Worm (Caenorhabditis elegans) whole organism, L4 larva: Measurements from ENCODE around the gene C29E4.11.
"Not testable (repeated sequence)": the region's sequence is repeated elsewhere in the genome, so short reads cannot be mapped to it uniquely, and the experiment has no call there.

Source experiments
- F26F4.8 ChIP-seq: fragments of 200-800 bp; sonication (Bioruptor generic); conservative IDR thresholded peaks from 2 replicates; pipeline ENCODE4 v1.3.6; 2022; ENCODE audit warnings: missing genetic modification characterization, missing compliant biosample characterization
- F44E2.7 ChIP-seq: fragments of 200-800 bp; sonication (Bioruptor generic); IDR thresholded peaks from 2 replicates; pipeline ENCODE4 v2.1.2; 2022; ENCODE audit warnings: missing genetic modification characterization, missing compliant biosample characterization
- F49E8.2 ChIP-seq: sonication (generic microtip); optimal IDR thresholded peaks from 2 replicates; lab custom pipeline; 2016; ENCODE audit warnings: missing compliant biosample characterization, mild to moderate bottlenecking, missing genetic modification characterization, borderline replicate concordance
- T26A8.4 ChIP-seq: fragments of 200-800 bp; sonication (Bioruptor generic); IDR thresholded peaks from 2 replicates; pipeline ENCODE4 v1.3.6; 2022; ENCODE audit warnings: missing genetic modification characterization, missing compliant biosample characterization
- Y105C5A.15 ChIP-seq: fragments of 200-800 bp; sonication (Bioruptor generic); IDR thresholded peaks from 2 replicates; pipeline ENCODE4 v1.3.6; 2022; ENCODE audit warnings: missing genetic modification characterization, missing compliant biosample characterization
- Y48G9A.11 ChIP-seq: fragments of 200-800 bp; sonication (Bioruptor generic); IDR thresholded peaks from 2 replicates; pipeline ENCODE4 v1.3.6; 2022; ENCODE audit warnings: missing genetic modification reagents, missing genetic modification characterization, missing compliant biosample characterization
- Y75B8A.6 ChIP-seq: fragments of 200-800 bp; sonication (Bioruptor generic); IDR thresholded peaks from 2 replicates; pipeline ENCODE4 v1.3.6; 2022; ENCODE audit warnings: missing genetic modification reagents, missing genetic modification characterization, missing compliant biosample characterization
- ZK337.2 ChIP-seq: fragments of 200-800 bp; sonication (Bioruptor generic); IDR thresholded peaks from 2 replicates; pipeline ENCODE4 v1.3.6; 2022; ENCODE audit warnings: missing genetic modification reagents, missing genetic modification characterization, missing compliant biosample characterization
- ZK546.5 ChIP-seq, 2 experiments: sonication (generic microtip); optimal IDR thresholded peaks; 2 replicates each; lab custom pipeline; 2017; ENCODE audit warnings: missing biosample characterization in 2 of 2, missing genetic modification characterization in 2 of 2
- arid-1 ChIP-seq: fragments of 200-800 bp; sonication (Bioruptor generic); conservative IDR thresholded peaks from 2 replicates; pipeline ENCODE4 v1.3.6; 2022; ENCODE audit warnings: missing genetic modification reagents, missing genetic modification characterization, missing compliant biosample characterization
- ceh-20 ChIP-seq: fragments of 200-800 bp; sonication (Bioruptor generic); IDR thresholded peaks from 2 replicates; pipeline ENCODE4 v1.3.6; 2022; ENCODE audit warnings: missing genetic modification reagents, missing genetic modification characterization, missing compliant biosample characterization
- ceh-28 ChIP-seq: fragments of 150-350 bp; optimal IDR thresholded peaks from 2 replicates; lab custom pipeline; 2014; ENCODE audit warnings: missing biosample characterization, missing genetic modification reagents, missing genetic modification characterization
- ctbp-1 ChIP-seq: fragments of 200-800 bp; sonication (Bioruptor generic); IDR thresholded peaks from 2 replicates; pipeline ENCODE4 v1.3.6; 2022; ENCODE audit warnings: missing genetic modification reagents, missing genetic modification characterization, missing compliant biosample characterization
- daf-8 ChIP-seq: fragments of 200-800 bp; sonication (Bioruptor generic); IDR thresholded peaks from 2 replicates; pipeline ENCODE4 v1.3.6; 2022; ENCODE audit warnings: missing genetic modification characterization, missing compliant biosample characterization
- dmd-8 ChIP-seq: fragments of 200-800 bp; sonication (Bioruptor generic); IDR thresholded peaks from 2 replicates; pipeline ENCODE4 v1.3.6; 2022; ENCODE audit warnings: missing genetic modification characterization, missing compliant biosample characterization
- egl-43 ChIP-seq: fragments of 200-800 bp; sonication (Bioruptor generic); IDR thresholded peaks from 2 replicates; pipeline ENCODE4 v1.3.6; 2022; ENCODE audit warnings: missing genetic modification reagents, missing genetic modification characterization, missing compliant biosample characterization
- hif-1 ChIP-seq, 2 experiments: sonication (generic microtip); optimal IDR thresholded peaks; 2 replicates each; lab custom pipeline; 2016 to 2017; ENCODE audit warnings: missing compliant biosample characterization in 2 of 2, missing genetic modification characterization in 2 of 2, missing genetic modification reagents in 2 of 2, missing genotype in 2 of 2, mild to moderate bottlenecking in 1 of 2
- jun-1 ChIP-seq: fragments of 150-350 bp; optimal IDR thresholded peaks from 2 replicates; lab custom pipeline; 2014; ENCODE audit warnings: missing biosample characterization, missing genetic modification reagents, missing genetic modification characterization
- lim-7 ChIP-seq: fragments of 200-800 bp; sonication (Bioruptor generic); IDR thresholded peaks from 2 replicates; pipeline ENCODE4 v1.3.6; 2022; ENCODE audit warnings: missing genetic modification characterization, missing compliant biosample characterization
- lin-1 ChIP-seq: fragments of 200-800 bp; sonication (Bioruptor generic); IDR thresholded peaks from 2 replicates; pipeline ENCODE4 v1.3.6; 2022; ENCODE audit warnings: missing genetic modification reagents, missing genetic modification characterization, missing compliant biosample characterization
- lin-38 ChIP-seq: fragments of 200-800 bp; sonication (Bioruptor generic); IDR thresholded peaks from 2 replicates; pipeline ENCODE4 v1.3.6; 2022; ENCODE audit warnings: missing genetic modification reagents, missing genetic modification characterization, missing compliant biosample characterization
- madf-5 ChIP-seq, 2 experiments: fragments of 200-800 bp; sonication (Bioruptor generic); IDR thresholded peaks; 2 replicates each; pipeline ENCODE4 v1.3.6; 2022; ENCODE audit warnings: missing compliant biosample characterization in 2 of 2, missing genetic modification characterization in 2 of 2
- mdt-29 ChIP-seq: fragments of 200-800 bp; sonication (Bioruptor generic); IDR thresholded peaks from 2 replicates; pipeline ENCODE4 v1.3.6; 2022; ENCODE audit warnings: missing genetic modification reagents, missing genetic modification characterization, missing compliant biosample characterization
- mxl-2 ChIP-seq: fragments of 200-800 bp; sonication (Bioruptor generic); conservative IDR thresholded peaks from 2 replicates; pipeline ENCODE4 v1.3.6; 2022; ENCODE audit warnings: missing genetic modification reagents, missing genetic modification characterization, missing compliant biosample characterization
- nhr-10 ChIP-seq: fragments of 150-350 bp; optimal IDR thresholded peaks from 2 replicates; lab custom pipeline; 2014; ENCODE audit warnings: missing biosample characterization, missing genetic modification characterization
- nhr-41 ChIP-seq: fragments of 200-800 bp; sonication (Bioruptor generic); IDR thresholded peaks from 2 replicates; pipeline ENCODE4 v1.3.6; 2022; ENCODE audit warnings: missing genetic modification reagents, missing genetic modification characterization, missing compliant biosample characterization
- pha-4 ChIP-seq, 2 experiments: fragments of 150-350 bp in 1 of 2; fragments of 200-800 bp in 1 of 2; sonication (Bioruptor generic) in 1 of 2; IDR thresholded peaks in 1 of 2; optimal IDR thresholded peaks in 1 of 2; 2 replicates each; pipeline versions ENCODE4 v1.3.6 to Lab custom; 2014 to 2022; ENCODE audit warnings: missing genetic modification characterization in 2 of 2, missing genetic modification reagents in 2 of 2, missing biosample characterization in 1 of 2, missing compliant biosample characterization in 1 of 2
- saeg-2 ChIP-seq: fragments of 200-800 bp; sonication (Bioruptor generic); IDR thresholded peaks from 2 replicates; pipeline ENCODE4 v1.3.6; 2022; ENCODE audit warnings: missing genetic modification reagents, missing genetic modification characterization, missing compliant biosample characterization
- snpc-1.2 ChIP-seq: fragments of 200-800 bp; sonication (Bioruptor generic); IDR thresholded peaks from 2 replicates; pipeline ENCODE4 v1.3.6; 2022; ENCODE audit warnings: missing genetic modification reagents, missing genetic modification characterization, missing compliant biosample characterization
- vab-7 ChIP-seq: fragments of 200-800 bp; sonication (Bioruptor generic); IDR thresholded peaks from 2 replicates; pipeline ENCODE4 v1.3.6; 2022; ENCODE audit warnings: missing genetic modification reagents, missing genetic modification characterization, missing compliant biosample characterization
- zip-11 ChIP-seq: fragments of 200-800 bp; sonication (Bioruptor generic); IDR thresholded peaks from 2 replicates; pipeline ENCODE4 v1.3.6; 2022; ENCODE audit warnings: missing genetic modification characterization, missing compliant biosample characterization
- ztf-11 ChIP-seq: fragments of 150-350 bp; optimal IDR thresholded peaks from 2 replicates; lab custom pipeline; 2014; ENCODE audit warnings: missing biosample characterization, missing genetic modification characterization

The C29E4.11 gene

DNA sequence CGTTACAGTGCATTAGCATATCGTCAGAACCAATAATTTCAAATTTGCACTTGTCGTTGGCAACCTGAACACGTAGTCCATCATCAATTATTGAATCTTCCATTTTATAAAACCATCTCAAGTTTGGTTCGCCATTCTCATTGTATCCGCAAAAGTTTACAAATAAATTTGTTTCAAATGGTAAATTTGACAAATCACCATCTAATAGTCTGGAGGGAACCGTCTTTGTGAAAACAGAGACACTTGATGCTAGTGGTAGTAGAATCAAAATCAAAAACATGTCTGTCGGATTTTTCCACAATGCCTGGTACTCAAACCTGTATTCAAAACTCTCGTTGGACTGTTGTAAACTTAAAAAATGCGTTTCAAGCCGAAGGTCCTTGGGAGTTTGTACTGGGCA, 6.4 kb upstream of the C29E4.11 start, which contains the start of gene F54H12.2:
Gene F54H12.2, plus strand, starts transcription at position 301 of the 400 bp plus-strand sequence.
- not testable (repeated sequence) for TF ChIP-seq ZK546.5 (tag; optimal IDR thresholded peaks at IDR 0.05; lab: Kevin White, UChicago); mxl-2 (GFP tag; lab: Robert Waterston, UW); ztf-11 (tag; lab: Kevin White, UChicago)

DNA sequence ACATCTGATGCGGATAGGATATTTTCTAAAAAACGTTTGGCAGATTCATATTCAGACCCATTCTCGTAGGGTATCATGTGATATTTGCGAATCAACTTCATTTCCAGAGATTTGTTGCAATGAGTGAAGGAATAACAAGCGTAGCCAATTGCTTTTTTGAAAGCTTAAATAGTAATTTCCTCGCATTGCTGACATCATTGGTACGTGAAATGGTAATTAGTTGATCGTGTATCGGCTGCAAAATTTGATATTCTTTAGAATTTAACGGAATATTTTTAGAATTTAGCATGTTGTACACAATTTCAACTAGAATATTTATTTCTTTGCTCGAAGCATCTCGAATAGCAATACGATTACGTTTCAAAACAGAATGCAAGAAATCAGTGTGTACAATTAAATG, 4.7 kb upstream of the C29E4.11 start, which contains the start of gene F54H12.4:
Gene F54H12.4, minus strand, starts transcription at position 101 of the 400 bp plus-strand sequence.
- not testable (repeated sequence) for TF ChIP-seq ceh-28 (tag; lab: Kevin White, UChicago); nhr-10; arid-1 (GFP tag; lab: Robert Waterston, UW)

DNA sequence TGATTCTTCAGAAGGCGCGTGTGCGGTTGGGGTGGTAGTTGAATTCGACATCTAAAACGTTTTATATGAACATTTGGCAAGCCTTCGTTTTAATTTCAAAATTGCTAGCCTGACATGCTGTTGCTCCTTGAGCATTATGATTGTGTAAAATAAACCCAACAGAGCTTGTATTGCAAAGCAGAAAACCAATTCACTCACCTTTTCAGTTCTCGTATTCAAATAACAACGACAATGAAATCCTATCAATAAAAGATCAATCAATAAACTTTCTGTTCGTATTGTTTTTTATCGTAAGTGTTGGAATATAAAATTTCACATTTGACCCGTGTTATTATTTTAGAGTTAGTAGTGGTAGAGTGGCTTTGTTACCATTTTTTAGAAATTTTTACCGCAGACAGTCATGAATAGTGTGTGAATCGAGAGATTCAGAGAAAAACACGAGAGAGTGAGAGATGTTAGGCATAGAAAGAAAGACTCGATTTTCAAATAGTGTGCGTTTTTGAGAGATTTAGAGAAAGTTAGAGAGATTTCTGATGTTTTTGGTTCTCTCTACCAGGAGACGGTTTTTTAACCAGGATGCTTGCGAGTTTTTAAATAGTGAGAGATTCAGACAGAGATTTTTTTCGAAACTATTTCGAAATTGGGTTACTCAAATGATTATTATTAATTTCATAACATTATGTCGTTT, 1.2 kb upstream of the C29E4.11 start, which contains the start of gene F54H12.10:
Gene F54H12.10, minus strand, starts transcription at position 51 of the 688 bp plus-strand sequence.
- TF ChIP-seq lin-38 (GFP tag; lab: Robert Waterston, UW) (peak; percentile 54), arid-1 (GFP tag; lab: Robert Waterston, UW) (peak; percentile 24; the same call in 1 of the 2 replicates), lin-1 (GFP tag; lab: Robert Waterston, UW) (0 out of 2 replicates have a peak, but pooled peaks have one; percentile 44)

DNA sequence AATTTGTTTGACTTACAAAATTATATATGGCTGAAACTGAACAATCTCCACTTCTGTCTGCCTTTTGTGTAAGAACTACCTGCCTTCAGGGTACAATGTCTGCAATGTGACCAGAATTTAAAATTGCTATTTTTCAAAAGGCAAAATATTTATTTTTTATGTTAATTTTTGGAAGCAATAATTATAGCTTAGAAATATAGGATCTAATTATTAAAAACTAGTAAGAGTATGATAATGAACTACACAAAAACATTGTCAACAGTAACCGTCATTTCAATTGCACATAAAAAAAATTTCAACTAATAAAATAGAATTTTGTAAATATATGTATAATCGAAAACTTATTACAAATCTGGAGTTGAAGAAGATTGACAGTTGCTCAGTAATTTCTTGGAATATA, 949 bp downstream of the C29E4.11 start, which contains the start of gene C29E4.9:
Gene C29E4.9, minus strand, starts transcription at position 101 of the 400 bp plus-strand sequence.
- TF ChIP-seq hif-1 (tag; optimal IDR thresholded peaks at IDR 0.05; lab: Kevin White, UChicago) (no peak), nhr-41 (no peak), egl-43 (GFP tag; lab: Robert Waterston, UW) (no peak), jun-1 (tag; lab: Kevin White, UChicago) (no peak), zip-11 (GFP tag; lab: Robert Waterston, UW) (no peak), daf-8 (no peak), F49E8.2 (tag; lab: Kevin White, UChicago) (no peak), Y48G9A.11 (no peak)

DNA sequence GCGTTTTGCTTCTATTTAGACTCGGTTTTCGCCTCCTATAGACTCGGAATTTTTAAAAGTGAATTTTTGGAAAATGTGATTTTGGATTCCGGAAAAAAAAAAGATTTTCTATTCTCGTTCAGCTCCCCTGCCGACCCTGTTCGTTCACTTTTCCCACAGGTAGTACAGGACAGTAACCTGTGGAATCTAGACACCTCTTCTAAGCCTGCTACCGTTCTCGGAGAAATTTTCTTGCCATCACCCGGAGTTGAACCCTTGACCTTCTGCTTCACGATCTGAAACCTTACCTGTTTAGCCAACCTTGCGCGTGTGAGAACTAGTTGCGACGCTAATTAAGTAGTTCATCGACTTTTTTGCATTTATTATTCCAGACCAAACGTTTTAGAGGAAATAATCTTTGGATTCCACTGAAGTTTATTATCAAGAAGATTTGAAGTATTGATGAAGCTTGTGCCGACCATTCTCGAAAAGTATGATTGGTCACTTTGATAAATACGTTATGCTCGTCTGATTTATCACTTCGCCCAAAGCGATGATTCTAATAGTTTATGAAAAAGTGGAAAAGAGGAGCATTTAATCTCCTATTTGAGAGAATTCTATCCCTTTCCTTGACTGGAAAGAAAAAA, 4.1 kb downstream of the C29E4.11 start:
- TF ChIP-seq egl-43 (GFP tag; lab: Robert Waterston, UW) (peak; percentile 77), mxl-2 (GFP tag; lab: Robert Waterston, UW) (0 out of 2 replicates have a peak, but pooled peaks have one; percentile 43), ctbp-1 (GFP tag; lab: Robert Waterston, UW) (peak; percentile 50; the same call in 1 of the 2 replicates), F26F4.8 (peak; percentile 95), dmd-8 (peak; percentile 87), arid-1 (GFP tag; lab: Robert Waterston, UW) (peak; percentile 71; the same call in 1 of the 2 replicates), snpc-1.2 (GFP tag; lab: Robert Waterston, UW) (peak; percentile 71), nhr-41 (peak; percentile 68; the same call in 1 of the 2 replicates), Y75B8A.6 (0 out of 2 replicates have a peak, but pooled peaks have one; percentile 31), vab-7 (GFP tag; lab: Robert Waterston, UW) (peak; percentile 69), mdt-29 (GFP tag; lab: Robert Waterston, UW) (peak; percentile 51; the same call in 1 of the 2 replicates), Y48G9A.11 (peak; percentile 78), F44E2.7 (GFP tag; lab: Robert Waterston, UW) (peak; percentile 70; the same call in 1 of the 2 replicates), T26A8.4 (GFP tag; lab: Robert Waterston, UW) (0 out of 2 replicates have a peak, but pooled peaks have one; percentile 27), Y105C5A.15 (0 out of 2 replicates have a peak, but pooled peaks have one; percentile 66), ceh-20 (0 out of 2 replicates have a peak, but pooled peaks have one; percentile 19), madf-5 (GFP tag; IDR thresholded peaks at IDR 0.05; lab: Robert Waterston, UW) (peak in 1 of 2 experiments; percentile 68; a peak in 2 of 4 replicates), saeg-2 (GFP tag; lab: Robert Waterston, UW) (0 out of 2 replicates have a peak, but pooled peaks have one; percentile 55), ZK337.2 (GFP tag; lab: Robert Waterston, UW) (0 out of 2 replicates have a peak, but pooled peaks have one; percentile 46), lim-7 (GFP tag; lab: Robert Waterston, UW) (peak; percentile 79), pha-4 (GFP tag; IDR thresholded peaks at IDR 0.05; lab: Robert Waterston, UW) (peak; percentile 64; the same call in 1 of the 2 replicates), lin-38 (GFP tag; lab: Robert Waterston, UW) (peak; percentile 72)
- not testable (repeated sequence) for TF ChIP-seq pha-4 (tag; optimal IDR thresholded peaks at IDR 0.05; lab: Kevin White, UChicago)
- TF ChIP-seq, all 104 proteins: peak for 22; not testable (repeated sequence) for 82
